Fruit fly (Drosophila melanogaster) whole organism, wandering third instar larva: ENCODE results near the gene CG7766.

Experiments used
- Abd-B ChIP-seq: fragments of >200 bp; optimal IDR thresholded peaks from 2 replicates; lab custom pipeline; 2017; ENCODE audit warnings: missing biosample characterization, missing genetic modification characterization
- CG32264 ChIP-seq: fragments of 200-800 bp; sonication (Bioruptor generic); optimal IDR thresholded peaks from 2 replicates; lab custom pipeline; 2016; ENCODE audit warnings: missing biosample characterization, missing genetic modification characterization
- CG9705 ChIP-seq: fragments of 200-800 bp; sonication (Bioruptor generic); optimal IDR thresholded peaks from 2 replicates; lab custom pipeline; 2018; ENCODE audit warnings: missing biosample characterization, mild to moderate bottlenecking, missing genetic modification characterization
- Dfd ChIP-seq: fragments of >200 bp; optimal IDR thresholded peaks from 2 replicates; lab custom pipeline; 2017; ENCODE audit warnings: missing biosample characterization, missing genetic modification characterization
- Dif ChIP-seq: fragments of 200-275, 200-300 bp; sonication (Bioruptor generic); optimal IDR thresholded peaks from 2 replicates; lab custom pipeline; 2018; ENCODE audit warnings: missing biosample characterization, missing genetic modification characterization; ENCODE audit not compliant: partially characterized antibody
- GATAd ChIP-seq: sonication (Bioruptor generic); optimal IDR thresholded peaks from 2 replicates; lab custom pipeline; 2016; ENCODE audit warnings: missing biosample characterization, missing genetic modification characterization
- HLH106 ChIP-seq: fragments of 200-800 bp; optimal IDR thresholded peaks from 3 replicates; lab custom pipeline; 2019; ENCODE audit warnings: missing biosample characterization, mild to moderate bottlenecking, missing genetic modification characterization, moderate library complexity
- Hnf4 ChIP-seq: fragments of 200-800 bp; sonication (Bioruptor generic); optimal IDR thresholded peaks from 2 replicates; lab custom pipeline; 2016; ENCODE audit warnings: missing biosample characterization, mild to moderate bottlenecking, missing genetic modification characterization
- Hr83 ChIP-seq: fragments of 200-300 bp; sonication (Bioruptor generic); optimal IDR thresholded peaks from 2 replicates; lab custom pipeline; 2016; ENCODE audit warnings: missing biosample characterization, mild to moderate bottlenecking, missing genetic modification characterization, moderate library complexity; ENCODE audit not compliant: poor library complexity, severe bottlenecking
- Jra ChIP-seq: sonication (Bioruptor generic); optimal IDR thresholded peaks from 2 replicates; lab custom pipeline; 2016; ENCODE audit warnings: missing biosample characterization, missing genetic modification characterization
- Mio ChIP-seq: sonication (Bioruptor generic); optimal IDR thresholded peaks from 2 replicates; lab custom pipeline; 2016; ENCODE audit warnings: missing biosample characterization, missing genetic modification characterization
- Myc ChIP-seq: fragments of >200 bp; optimal IDR thresholded peaks from 2 replicates; lab custom pipeline; 2017
- N ChIP-seq: fragments of >200 bp; optimal IDR thresholded peaks from 2 replicates; lab custom pipeline; 2018; ENCODE audit warnings: missing biosample characterization, missing external identifiers, missing genetic modification characterization
- Rel ChIP-seq, 2 experiments: fragments of 200-800 bp; sonication (Bioruptor generic) in 1 of 2; optimal IDR thresholded peaks; 2 replicates in 1 of 2; 3 replicates in 1 of 2; lab custom pipeline; 2016 to 2019; ENCODE audit warnings: mild to moderate bottlenecking in 2 of 2, missing biosample characterization in 2 of 2, missing genetic modification characterization in 2 of 2, moderate library complexity in 1 of 2
- Sp1 ChIP-seq: fragments of 200-800 bp; sonication (Bioruptor generic); optimal IDR thresholded peaks from 3 replicates; lab custom pipeline; 2019; ENCODE audit warnings: missing biosample characterization, mild to moderate bottlenecking, missing genetic modification characterization, moderate library complexity
- Vsx2 ChIP-seq: fragments of 200-300, 225-300 bp; sonication (Bioruptor generic); optimal IDR thresholded peaks from 2 replicates; lab custom pipeline; 2018; ENCODE audit warnings: missing biosample characterization, missing genetic modification characterization; ENCODE audit not compliant: partially characterized antibody
- br ChIP-seq: fragments of 200-800 bp; sonication (Bioruptor generic); optimal IDR thresholded peaks from 2 replicates; lab custom pipeline; 2016; ENCODE audit warnings: missing biosample characterization, missing genetic modification characterization
- brk ChIP-seq: fragments of 200-800 bp; sonication (Bioruptor generic); optimal IDR thresholded peaks from 2 replicates; lab custom pipeline; 2016; ENCODE audit warnings: missing biosample characterization, mild to moderate bottlenecking, missing genetic modification characterization
- dl ChIP-seq, 2 experiments: fragments of 175-275, 200-275 bp in 1 of 2; fragments of 200-275 bp in 1 of 2; sonication (Bioruptor generic); optimal IDR thresholded peaks; lab custom pipeline; 2018; ENCODE audit warnings: mild to moderate bottlenecking in 2 of 2, missing biosample characterization in 2 of 2, missing genetic modification characterization in 2 of 2, moderate library complexity in 2 of 2; ENCODE audit not compliant: partially characterized antibody in 2 of 2, insufficient read depth in 1 of 2
- dmrt93B ChIP-seq: fragments of 200-800 bp; sonication (Bioruptor generic); optimal IDR thresholded peaks from 2 replicates; lab custom pipeline; 2018; ENCODE audit warnings: missing biosample characterization, mild to moderate bottlenecking, missing genetic modification characterization
- dsf ChIP-seq: sonication (Bioruptor generic); optimal IDR thresholded peaks from 2 replicates; lab custom pipeline; 2016; ENCODE audit warnings: missing biosample characterization, missing genetic modification characterization, borderline replicate concordance
- ey ChIP-seq: fragments of 200-800 bp; sonication (Bioruptor generic); optimal IDR thresholded peaks from 2 replicates; lab custom pipeline; 2016; ENCODE audit warnings: missing biosample characterization, missing genetic modification characterization
- foxo ChIP-seq, 2 experiments: fragments of 200-800 bp; sonication (Bioruptor generic); optimal IDR thresholded peaks; 2 replicates in 1 of 2; 3 replicates in 1 of 2; lab custom pipeline; 2016 to 2017; ENCODE audit warnings: missing biosample characterization in 2 of 2, missing genetic modification characterization in 2 of 2
- fru ChIP-seq: fragments of 200-800 bp; sonication (Bioruptor generic); optimal IDR thresholded peaks from 3 replicates; lab custom pipeline; 2016; ENCODE audit warnings: missing biosample characterization, mild to moderate bottlenecking, missing genetic modification characterization
- h ChIP-seq: fragments of 200-800 bp; sonication (Bioruptor generic); optimal IDR thresholded peaks from 3 replicates; lab custom pipeline; 2016; ENCODE audit warnings: missing biosample characterization, mild to moderate bottlenecking, missing genetic modification characterization
- lola ChIP-seq: fragments of >200 bp; optimal IDR thresholded peaks from 2 replicates; lab custom pipeline; 2017; ENCODE audit warnings: missing biosample characterization, missing genetic modification characterization
- pan ChIP-seq: fragments of >200 bp; optimal IDR thresholded peaks from 2 replicates; lab custom pipeline; 2017
- psq ChIP-seq: fragments of 200-800 bp; sonication (Bioruptor generic); optimal IDR thresholded peaks from 3 replicates; lab custom pipeline; 2017; ENCODE audit warnings: missing biosample characterization, mild to moderate bottlenecking, missing genetic modification characterization, moderate library complexity
- rgr ChIP-seq: fragments of 200-800 bp; sonication (Bioruptor generic); optimal IDR thresholded peaks from 3 replicates; lab custom pipeline; 2016; ENCODE audit warnings: missing biosample characterization, mild to moderate bottlenecking, missing genetic modification characterization
- sage ChIP-seq: fragments of 200-800 bp; sonication (Bioruptor generic); optimal IDR thresholded peaks from 2 replicates; lab custom pipeline; 2016; ENCODE audit warnings: missing biosample characterization, mild to moderate bottlenecking, missing genetic modification characterization
- sv ChIP-seq: fragments of 200-800 bp; sonication (Bioruptor generic); optimal IDR thresholded peaks from 3 replicates; lab custom pipeline; 2016; ENCODE audit warnings: missing biosample characterization, missing genetic modification characterization
- tai ChIP-seq: sonication (Bioruptor generic); optimal IDR thresholded peaks from 2 replicates; lab custom pipeline; 2016; ENCODE audit warnings: missing biosample characterization, missing genetic modification characterization
- woc ChIP-seq: sonication (Bioruptor generic); optimal IDR thresholded peaks from 2 replicates; lab custom pipeline; 2016; ENCODE audit warnings: missing biosample characterization, mild to moderate bottlenecking, missing genetic modification characterization

CG7766 gene

DNA sequence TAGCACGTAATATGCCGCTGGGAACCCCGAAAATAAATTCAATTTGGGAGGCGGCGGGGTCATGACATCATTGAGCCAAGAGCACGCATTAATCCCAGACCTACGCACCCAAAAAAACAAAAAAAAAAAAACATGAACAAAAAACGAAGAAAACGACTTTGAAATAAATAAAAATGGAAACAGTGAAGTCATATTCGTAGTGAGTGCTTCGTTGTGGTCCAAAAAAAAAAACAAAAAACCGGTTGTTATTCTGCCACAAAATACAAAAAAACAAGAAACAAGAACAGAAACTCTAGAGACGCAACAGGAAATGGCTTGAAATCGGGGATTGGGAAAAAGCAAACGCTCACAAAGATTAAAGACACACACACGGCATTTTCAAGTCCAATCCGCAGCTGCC lies 26.0 kb downstream of the CG7766 start:
- TF ChIP-seq Rel (GFP tag; optimal IDR thresholded peaks at IDR 0.05; lab: Kevin White, UChicago), result no peak
- TF ChIP-seq Rel (tag; optimal IDR thresholded peaks at IDR 0.05; lab: Kevin White, UChicago), result peak; percentile 69
- TF ChIP-seq sage (GFP tag; lab: Kevin White, UChicago), result no peak
- TF ChIP-seq, all 38 proteins: peak for 1

DNA sequence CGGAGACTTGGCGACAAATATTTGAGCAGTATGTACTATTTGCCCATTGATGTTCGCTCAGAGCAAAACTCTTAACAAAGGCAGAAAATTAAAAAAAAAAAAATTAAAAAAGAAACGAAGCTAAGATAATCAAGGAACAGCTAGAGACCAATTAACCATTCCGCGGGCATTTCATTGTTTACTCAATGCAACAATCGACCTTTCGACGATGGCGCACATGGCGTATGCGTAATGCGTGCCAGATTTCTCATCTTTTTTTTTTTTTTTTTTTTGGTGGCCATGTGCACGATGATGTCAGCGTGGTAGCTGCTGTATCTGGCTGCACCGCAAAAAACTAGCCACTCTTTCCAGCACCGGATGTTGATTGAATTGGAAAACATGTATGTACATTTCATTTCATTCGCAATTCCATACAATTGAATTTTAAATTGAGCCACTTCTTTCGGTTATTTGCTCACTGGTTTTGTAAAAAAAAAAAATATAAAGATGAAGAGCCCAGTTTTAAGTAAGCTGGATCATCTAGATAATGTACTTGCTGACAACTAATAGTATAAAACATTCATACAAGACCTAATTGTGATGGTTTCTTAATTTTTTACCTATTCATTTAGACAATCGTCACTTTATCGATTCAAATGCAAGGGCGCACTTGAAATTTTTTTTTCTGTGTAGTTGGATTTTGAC lies 27.8 kb downstream of the CG7766 start:
- TF ChIP-seq pan (lab: Kevin White, UChicago) (no peak), Myc (lab: Kevin White, UChicago) (no peak), lola (GFP tag; lab: Kevin White, UChicago) (no peak), Rel (GFP tag; optimal IDR thresholded peaks at IDR 0.05; lab: Kevin White, UChicago) (no peak), Rel (tag; optimal IDR thresholded peaks at IDR 0.05; lab: Kevin White, UChicago) (no peak), dl (GFP tag; optimal IDR thresholded peaks at IDR 0.05; lab: Kevin White, UChicago; ENCODE audit: insufficient read depth in 1 of 2, partially characterized antibody in 2 of 2) (no peak), CG9705 (GFP tag; lab: Kevin White, UChicago) (no peak), Abd-B (no peak), fru (GFP tag; lab: Kevin White, UChicago) (peak; percentile 59), tai (GFP tag; lab: Kevin White, UChicago) (no peak), Vsx2 (no peak), ey (GFP tag; lab: Kevin White, UChicago) (peak; percentile 58), brk (GFP tag; lab: Kevin White, UChicago) (no peak), sv (GFP tag; lab: Kevin White, UChicago) (no peak), psq (GFP tag; lab: Kevin White, UChicago) (peak; percentile 6), dmrt93B (GFP tag; lab: Kevin White, UChicago) (peak; percentile 25), Mio (no peak), Dfd (GFP tag; lab: Kevin White, UChicago) (no peak), Hr83 (GFP tag; lab: Kevin White, UChicago) (no peak), rgr (GFP tag; lab: Kevin White, UChicago) (peak; percentile 34), HLH106 (tag; lab: Kevin White, UChicago) (peak; percentile 29), Jra (GFP tag; lab: Kevin White, UChicago) (no peak), foxo (GFP tag; optimal IDR thresholded peaks at IDR 0.05; lab: Kevin White, UChicago) (peak in 1 of 2 experiments; percentile 30), Sp1 (GFP tag; lab: Kevin White, UChicago) (peak; percentile 35), Dif (no peak), woc (peak; percentile 27), Hnf4 (GFP tag; lab: Kevin White, UChicago) (peak; percentile 11), br (GFP tag; lab: Kevin White, UChicago) (peak; percentile 35), h (GFP tag; lab: Kevin White, UChicago) (peak; percentile 49)

DNA sequence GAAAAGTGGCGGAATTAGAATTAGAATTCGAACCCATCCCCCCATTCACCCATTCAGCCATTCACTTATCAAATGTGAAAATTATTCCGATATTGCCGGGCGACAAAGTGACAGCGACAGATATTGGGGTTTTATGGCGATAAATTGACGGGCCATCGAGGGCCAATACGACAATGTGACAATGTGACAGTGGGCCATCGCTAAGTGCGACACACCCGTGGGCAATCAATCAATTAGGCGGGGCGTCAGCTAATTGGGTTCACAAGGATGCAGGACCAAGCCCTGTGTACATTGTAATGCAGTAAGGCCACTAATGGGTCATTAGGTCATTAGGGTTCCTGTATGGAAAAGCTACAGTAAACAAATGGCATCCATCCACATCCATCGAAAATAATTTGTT lies 29.5 kb downstream of the CG7766 start:
- TF ChIP-seq CG32264 (GFP tag; lab: Kevin White, UChicago) (no peak), h (GFP tag; lab: Kevin White, UChicago) (no peak), Hr83 (GFP tag; lab: Kevin White, UChicago) (no peak), pan (lab: Kevin White, UChicago) (no peak), Abd-B (no peak), CG9705 (GFP tag; lab: Kevin White, UChicago) (no peak), Vsx2 (no peak), dsf (GFP tag; lab: Kevin White, UChicago) (no peak), Myc (lab: Kevin White, UChicago) (no peak), Hnf4 (GFP tag; lab: Kevin White, UChicago) (no peak), psq (GFP tag; lab: Kevin White, UChicago) (no peak), rgr (GFP tag; lab: Kevin White, UChicago) (no peak), brk (GFP tag; lab: Kevin White, UChicago) (no peak), N (GFP tag; lab: Kevin White, UChicago) (no peak), tai (GFP tag; lab: Kevin White, UChicago) (no peak), GATAd (GFP tag; lab: Kevin White, UChicago) (no peak)
- TF ChIP-seq, all 38 proteins: peak for 0
